Worm (Caenorhabditis elegans) whole organism, L1 larva: Measurements from ENCODE around the gene ceh-34.

ENCODE experiments used
- C16A3.4 ChIP-seq: fragments of 150-350 bp; optimal IDR thresholded peaks from 2 replicates; lab custom pipeline; 2014; ENCODE audit warnings: missing biosample characterization, missing genetic modification characterization
- alr-1 ChIP-seq: fragments of 200-800 bp; sonication (Bioruptor generic); optimal IDR thresholded peaks from 2 replicates; lab custom pipeline; 2018; ENCODE audit warnings: borderline replicate concordance, mild to moderate bottlenecking, missing genetic modification characterization, missing compliant biosample characterization
- blmp-1 ChIP-seq: fragments of 150-350 bp; optimal IDR thresholded peaks from 2 replicates; lab custom pipeline; 2014; ENCODE audit warnings: missing biosample characterization, missing genetic modification characterization
- egl-27 ChIP-seq, 2 experiments: fragments of 150-350 bp in 1 of 2; sonication (generic microtip); optimal IDR thresholded peaks; 3 replicates each; lab custom pipeline; 2017 to 2018; ENCODE audit warnings: missing biosample characterization in 2 of 2, missing genetic modification characterization in 2 of 2, missing genetic modification reagents in 2 of 2
- elt-2 ChIP-seq: sonication (generic microtip); optimal IDR thresholded peaks from 2 replicates; lab custom pipeline; 2016; ENCODE audit warnings: missing genetic modification characterization, mild to moderate bottlenecking, inconsistent platforms, missing compliant biosample characterization, missing genetic modification reagents
- elt-3 ChIP-seq, 6 experiments: fragments of 150-350 bp in 1 of 6; sonication (generic microtip); optimal IDR thresholded peaks; 2 replicates each; lab custom pipeline; 2017 to 2018; ENCODE audit warnings: missing biosample characterization in 6 of 6, missing genetic modification characterization in 6 of 6, inconsistent platforms in 1 of 6
- fkh-8 ChIP-seq: sonication (generic microtip); optimal IDR thresholded peaks from 2 replicates; lab custom pipeline; 2016; ENCODE audit warnings: mild to moderate bottlenecking, missing genetic modification characterization, missing compliant biosample characterization
- lin-15B ChIP-seq: fragments of 150-350 bp; sonication (generic microtip); optimal IDR thresholded peaks from 3 replicates; lab custom pipeline; 2014; ENCODE audit warnings: missing biosample characterization, missing genetic modification characterization
- nhr-47 ChIP-seq: sonication (generic microtip); optimal IDR thresholded peaks from 2 replicates; lab custom pipeline; 2016; ENCODE audit warnings: mild to moderate bottlenecking, missing genetic modification characterization, moderate library complexity, missing compliant biosample characterization
- nhr-76 ChIP-seq: sonication (generic microtip); optimal IDR thresholded peaks from 2 replicates; lab custom pipeline; 2017; ENCODE audit warnings: missing biosample characterization, missing genetic modification characterization
- skn-1 ChIP-seq: fragments of 150-350 bp; optimal IDR thresholded peaks from 2 replicates; lab custom pipeline; 2014; ENCODE audit warnings: missing biosample characterization, missing genetic modification characterization
- unc-130 ChIP-seq: fragments of 150-350 bp; optimal IDR thresholded peaks from 2 replicates; lab custom pipeline; 2017; ENCODE audit warnings: missing biosample characterization, missing genetic modification characterization, inconsistent platforms

- TF ChIP-seq nhr-76 (tag; lab: Kevin White, UChicago) = no peak
- no peak for TF ChIP-seq alr-1 (tag; lab: Kevin White, UChicago)
- no peak for TF ChIP-seq egl-27 (tag; optimal IDR thresholded peaks at IDR 0.05; lab: Kevin White, UChicago)
- TF ChIP-seq nhr-47 = no peak
- TF ChIP-seq elt-2 (tag; lab: Kevin White, UChicago) = no peak
- TF ChIP-seq C16A3.4 (tag; lab: Kevin White, UChicago) = no peak
- no peak for TF ChIP-seq elt-3 (tag; optimal IDR thresholded peaks at IDR 0.05; lab: Kevin White, UChicago)
- TF ChIP-seq lin-15B (tag; lab: Kevin White, UChicago) = no peak
- no peak for TF ChIP-seq fkh-8
- no peak for TF ChIP-seq blmp-1 (tag; lab: Kevin White, UChicago)
- no peak for TF ChIP-seq unc-130 (tag; lab: Kevin White, UChicago)
- no peak for TF ChIP-seq skn-1
These were observed 5.3 kb downstream of the ceh-34 start, which contains the start of gene C10G8.2 for ce11 chrV:5314104-5314503.
